Fruit fly (Drosophila melanogaster) whole organism: ENCODE measurements around the gene SAK.

Experiments used
- CG8478 ChIP-seq: fragments of >200 bp; optimal IDR thresholded peaks from 2 replicates; lab custom pipeline; 2018; ENCODE audit warnings: inconsistent platforms
- Dll ChIP-seq: fragments of >200 bp; optimal IDR thresholded peaks from 2 replicates; lab custom pipeline; 2017
- EcR ChIP-seq, 2 experiments: fragments of >200 bp; optimal IDR thresholded peaks; 2 replicates each; lab custom pipeline; 2017; ENCODE audit warnings: missing biosample characterization in 2 of 2, missing genetic modification characterization in 2 of 2, missing genetic modification reagents in 2 of 2
- pan ChIP-seq: fragments of >200 bp; optimal IDR thresholded peaks from 2 replicates; lab custom pipeline; 2017
- psq ChIP-seq: fragments of >200 bp; optimal IDR thresholded peaks from 2 replicates; lab custom pipeline; 2017
- usp ChIP-seq: fragments of >200 bp; optimal IDR thresholded peaks from 2 replicates; lab custom pipeline; 2017; ENCODE audit warnings: missing biosample characterization, missing genetic modification characterization, mixed read lengths

Gene SAK

dm6 chr3L:21515823-21516715 lies at the start of gene SAK, which contains the start of gene Cdk12:
SAK (minus strand) TSS chr3L:21515887.
Cdk12 (plus strand) TSS chr3L:21516306.
- TF ChIP-seq EcR (GFP tag; optimal IDR thresholded peaks at IDR 0.05; lab: Kevin White, UChicago) (no peak), Dll (no peak), pan (no peak), psq (lab: Kevin White, UChicago) (no peak), CG8478 (lab: Kevin White, UChicago) (no peak), usp (GFP tag; lab: Kevin White, UChicago) (no peak)

dm6 chr3L:21565126-21565525 lies 49.4 kb upstream of the SAK start, which contains the start of gene CG7634:
CG7634 (plus strand) TSS chr3L:21565426.
- no peak for TF ChIP-seq pan
- TF ChIP-seq Dll = no peak
- TF ChIP-seq EcR (GFP tag; optimal IDR thresholded peaks at IDR 0.05; lab: Kevin White, UChicago) = no peak
- TF ChIP-seq CG8478 (lab: Kevin White, UChicago) = no peak
- no peak for TF ChIP-seq usp (GFP tag; lab: Kevin White, UChicago)

dm6 chr3L:21562081-21562480 lies 46.4 kb upstream of the SAK start, which contains the start of gene CapaR:
CapaR (minus strand) TSS chr3L:21562181.
- TF ChIP-seq CG8478 (lab: Kevin White, UChicago) = no peak
- TF ChIP-seq psq (lab: Kevin White, UChicago) = no peak
- no peak for TF ChIP-seq EcR (GFP tag; optimal IDR thresholded peaks at IDR 0.05; lab: Kevin White, UChicago)
- TF ChIP-seq pan = no peak
- TF ChIP-seq usp (GFP tag; lab: Kevin White, UChicago) = no peak
- TF ChIP-seq Dll = no peak

dm6 chr3L:21558176-21558871 lies 42.6 kb upstream of the SAK start, which contains the start of gene CG7173:
CG7173 (minus strand) TSS chr3L:21558226.
- TF ChIP-seq psq (lab: Kevin White, UChicago) = no peak
- TF ChIP-seq EcR (GFP tag; optimal IDR thresholded peaks at IDR 0.05; lab: Kevin White, UChicago) = no peak
- TF ChIP-seq pan = no peak
- no peak for TF ChIP-seq usp (GFP tag; lab: Kevin White, UChicago)
- no peak for TF ChIP-seq Dll
- TF ChIP-seq CG8478 (lab: Kevin White, UChicago) = no peak

dm6 chr3L:21554752-21555151 lies 39.1 kb upstream of the SAK start, which contains the start of gene Wnk:
Wnk (minus strand) TSS chr3L:21554928.
- no peak for TF ChIP-seq EcR (GFP tag; optimal IDR thresholded peaks at IDR 0.05; lab: Kevin White, UChicago)
- TF ChIP-seq pan = no peak
- TF ChIP-seq usp (GFP tag; lab: Kevin White, UChicago) = no peak
- no peak for TF ChIP-seq CG8478 (lab: Kevin White, UChicago)
- TF ChIP-seq Dll = no peak
- no peak for TF ChIP-seq psq (lab: Kevin White, UChicago)

- TF ChIP-seq Dll = no peak
- TF ChIP-seq usp (GFP tag; lab: Kevin White, UChicago) = no peak
- no peak for TF ChIP-seq CG8478 (lab: Kevin White, UChicago)
- TF ChIP-seq psq (lab: Kevin White, UChicago) = no peak
- TF ChIP-seq pan = no peak
- no peak for TF ChIP-seq EcR (GFP tag; optimal IDR thresholded peaks at IDR 0.05; lab: Kevin White, UChicago)
Measured at dm6 chr3L:21542059-21542458, 26.4 kb upstream of the SAK start, which contains the start of gene CG33290. CG33290 (plus strand) TSS chr3L:21542359.

- no peak for TF ChIP-seq usp (GFP tag; lab: Kevin White, UChicago)
- no peak for TF ChIP-seq pan
- TF ChIP-seq psq (lab: Kevin White, UChicago) = no peak
- no peak for TF ChIP-seq Dll
- TF ChIP-seq EcR (GFP tag; optimal IDR thresholded peaks at IDR 0.05; lab: Kevin White, UChicago) = no peak
- no peak for TF ChIP-seq CG8478 (lab: Kevin White, UChicago)
Measured at dm6 chr3L:21539245-21540196, 23.8 kb upstream of the SAK start, which contains the start of the genes COX8 and VhaM9.7-b. COX8 (minus strand) TSS chr3L:21539447. VhaM9.7-b (plus strand) TSS chr3L:21539862.

- TF ChIP-seq EcR (GFP tag; optimal IDR thresholded peaks at IDR 0.05; lab: Kevin White, UChicago) = no peak
- TF ChIP-seq usp (GFP tag; lab: Kevin White, UChicago) = no peak
- no peak for TF ChIP-seq CG8478 (lab: Kevin White, UChicago)
- no peak for TF ChIP-seq Dll
- no peak for TF ChIP-seq psq (lab: Kevin White, UChicago)
- TF ChIP-seq pan = no peak
Measured at dm6 chr3L:21538893-21539244, 23.2 kb upstream of the SAK start.

dm6 chr3L:21536857-21537256 lies 21.2 kb upstream of the SAK start, which contains the start of gene Rpn10:
Rpn10 (plus strand) TSS chr3L:21537000.
- TF ChIP-seq EcR (GFP tag; optimal IDR thresholded peaks at IDR 0.05; lab: Kevin White, UChicago) = no peak
- TF ChIP-seq usp (GFP tag; lab: Kevin White, UChicago) = no peak
- TF ChIP-seq psq (lab: Kevin White, UChicago) = no peak
- no peak for TF ChIP-seq Dll
- TF ChIP-seq pan = no peak
- TF ChIP-seq CG8478 (lab: Kevin White, UChicago) = no peak

- TF ChIP-seq psq (lab: Kevin White, UChicago) (no peak), usp (GFP tag; lab: Kevin White, UChicago) (no peak), Dll (no peak), pan (no peak), CG8478 (lab: Kevin White, UChicago) (no peak), EcR (GFP tag; optimal IDR thresholded peaks at IDR 0.05; lab: Kevin White, UChicago) (no peak)
Measured at dm6 chr3L:21534360-21534759, 18.7 kb upstream of the SAK start, which contains the start of gene ppk5. ppk5 (plus strand) TSS chr3L:21534660.
